Fruit fly (Drosophila melanogaster) whole organism, wandering third instar larva: ENCODE data around the gene CG13876.

Experiments
- Abd-B ChIP-seq: fragments of >200 bp; optimal IDR thresholded peaks from 2 replicates; lab custom pipeline; 2017; ENCODE audit warnings: missing biosample characterization, missing genetic modification characterization
- CG32264 ChIP-seq: fragments of 200-800 bp; sonication (Bioruptor generic); optimal IDR thresholded peaks from 2 replicates; lab custom pipeline; 2016; ENCODE audit warnings: missing biosample characterization, missing genetic modification characterization
- CG9705 ChIP-seq: fragments of 200-800 bp; sonication (Bioruptor generic); optimal IDR thresholded peaks from 2 replicates; lab custom pipeline; 2018; ENCODE audit warnings: missing biosample characterization, mild to moderate bottlenecking, missing genetic modification characterization
- CrebA ChIP-seq: fragments of 200-800 bp; sonication (Bioruptor generic); optimal IDR thresholded peaks from 2 replicates; lab custom pipeline; 2016; ENCODE audit warnings: missing biosample characterization, mild to moderate bottlenecking, missing genetic modification characterization, borderline replicate concordance
- Dfd ChIP-seq: fragments of >200 bp; optimal IDR thresholded peaks from 2 replicates; lab custom pipeline; 2017; ENCODE audit warnings: missing biosample characterization, missing genetic modification characterization
- Dif ChIP-seq: fragments of 200-275, 200-300 bp; sonication (Bioruptor generic); optimal IDR thresholded peaks from 2 replicates; lab custom pipeline; 2018; ENCODE audit warnings: missing biosample characterization, missing genetic modification characterization; ENCODE audit not compliant: partially characterized antibody
- GATAd ChIP-seq: sonication (Bioruptor generic); optimal IDR thresholded peaks from 2 replicates; lab custom pipeline; 2016; ENCODE audit warnings: missing biosample characterization, missing genetic modification characterization
- HLH106 ChIP-seq: fragments of 200-800 bp; optimal IDR thresholded peaks from 3 replicates; lab custom pipeline; 2019; ENCODE audit warnings: missing biosample characterization, mild to moderate bottlenecking, missing genetic modification characterization, moderate library complexity
- Hnf4 ChIP-seq: fragments of 200-800 bp; sonication (Bioruptor generic); optimal IDR thresholded peaks from 2 replicates; lab custom pipeline; 2016; ENCODE audit warnings: missing biosample characterization, mild to moderate bottlenecking, missing genetic modification characterization
- Hr78 ChIP-seq: fragments of >200 bp; optimal IDR thresholded peaks from 2 replicates; lab custom pipeline; 2017; ENCODE audit warnings: missing biosample characterization, missing genetic modification characterization
- Hr83 ChIP-seq: fragments of 200-300 bp; sonication (Bioruptor generic); optimal IDR thresholded peaks from 2 replicates; lab custom pipeline; 2016; ENCODE audit warnings: missing biosample characterization, mild to moderate bottlenecking, missing genetic modification characterization, moderate library complexity; ENCODE audit not compliant: poor library complexity, severe bottlenecking
- Jra ChIP-seq: sonication (Bioruptor generic); optimal IDR thresholded peaks from 2 replicates; lab custom pipeline; 2016; ENCODE audit warnings: missing biosample characterization, missing genetic modification characterization
- Mio ChIP-seq: sonication (Bioruptor generic); optimal IDR thresholded peaks from 2 replicates; lab custom pipeline; 2016; ENCODE audit warnings: missing biosample characterization, missing genetic modification characterization
- Myc ChIP-seq: fragments of >200 bp; optimal IDR thresholded peaks from 2 replicates; lab custom pipeline; 2017
- N ChIP-seq: fragments of >200 bp; optimal IDR thresholded peaks from 2 replicates; lab custom pipeline; 2018; ENCODE audit warnings: missing biosample characterization, missing external identifiers, missing genetic modification characterization
- OdsH ChIP-seq: fragments of 200-800 bp; sonication (Bioruptor generic); optimal IDR thresholded peaks from 2 replicates; lab custom pipeline; 2016; ENCODE audit warnings: missing biosample characterization, mild to moderate bottlenecking, missing genetic modification characterization
- Rel ChIP-seq, 2 experiments: fragments of 200-800 bp; sonication (Bioruptor generic) in 1 of 2; optimal IDR thresholded peaks; 2 replicates in 1 of 2; 3 replicates in 1 of 2; lab custom pipeline; 2016 to 2019; ENCODE audit warnings: mild to moderate bottlenecking in 2 of 2, missing biosample characterization in 2 of 2, missing genetic modification characterization in 2 of 2, moderate library complexity in 1 of 2
- Sp1 ChIP-seq: fragments of 200-800 bp; sonication (Bioruptor generic); optimal IDR thresholded peaks from 3 replicates; lab custom pipeline; 2019; ENCODE audit warnings: missing biosample characterization, mild to moderate bottlenecking, missing genetic modification characterization, moderate library complexity
- Vsx2 ChIP-seq: fragments of 200-300, 225-300 bp; sonication (Bioruptor generic); optimal IDR thresholded peaks from 2 replicates; lab custom pipeline; 2018; ENCODE audit warnings: missing biosample characterization, missing genetic modification characterization; ENCODE audit not compliant: partially characterized antibody
- br ChIP-seq: fragments of 200-800 bp; sonication (Bioruptor generic); optimal IDR thresholded peaks from 2 replicates; lab custom pipeline; 2016; ENCODE audit warnings: missing biosample characterization, missing genetic modification characterization
- brk ChIP-seq: fragments of 200-800 bp; sonication (Bioruptor generic); optimal IDR thresholded peaks from 2 replicates; lab custom pipeline; 2016; ENCODE audit warnings: missing biosample characterization, mild to moderate bottlenecking, missing genetic modification characterization
- dl ChIP-seq, 2 experiments: fragments of 175-275, 200-275 bp in 1 of 2; fragments of 200-275 bp in 1 of 2; sonication (Bioruptor generic); optimal IDR thresholded peaks; lab custom pipeline; 2018; ENCODE audit warnings: mild to moderate bottlenecking in 2 of 2, missing biosample characterization in 2 of 2, missing genetic modification characterization in 2 of 2, moderate library complexity in 2 of 2; ENCODE audit not compliant: partially characterized antibody in 2 of 2, insufficient read depth in 1 of 2
- dmrt93B ChIP-seq: fragments of 200-800 bp; sonication (Bioruptor generic); optimal IDR thresholded peaks from 2 replicates; lab custom pipeline; 2018; ENCODE audit warnings: missing biosample characterization, mild to moderate bottlenecking, missing genetic modification characterization
- dsf ChIP-seq: sonication (Bioruptor generic); optimal IDR thresholded peaks from 2 replicates; lab custom pipeline; 2016; ENCODE audit warnings: missing biosample characterization, missing genetic modification characterization, borderline replicate concordance
- ey ChIP-seq: fragments of 200-800 bp; sonication (Bioruptor generic); optimal IDR thresholded peaks from 2 replicates; lab custom pipeline; 2016; ENCODE audit warnings: missing biosample characterization, missing genetic modification characterization
- foxo ChIP-seq, 2 experiments: fragments of 200-800 bp; sonication (Bioruptor generic); optimal IDR thresholded peaks; 2 replicates in 1 of 2; 3 replicates in 1 of 2; lab custom pipeline; 2016 to 2017; ENCODE audit warnings: missing biosample characterization in 2 of 2, missing genetic modification characterization in 2 of 2
- fru ChIP-seq: fragments of 200-800 bp; sonication (Bioruptor generic); optimal IDR thresholded peaks from 3 replicates; lab custom pipeline; 2016; ENCODE audit warnings: missing biosample characterization, mild to moderate bottlenecking, missing genetic modification characterization
- h ChIP-seq: fragments of 200-800 bp; sonication (Bioruptor generic); optimal IDR thresholded peaks from 3 replicates; lab custom pipeline; 2016; ENCODE audit warnings: missing biosample characterization, mild to moderate bottlenecking, missing genetic modification characterization
- jim ChIP-seq: fragments of 175-275, 200-325 bp; sonication (Bioruptor generic); optimal IDR thresholded peaks from 2 replicates; lab custom pipeline; 2016; ENCODE audit warnings: missing biosample characterization, mild to moderate bottlenecking, missing genetic modification characterization
- lola ChIP-seq: fragments of >200 bp; optimal IDR thresholded peaks from 2 replicates; lab custom pipeline; 2017; ENCODE audit warnings: missing biosample characterization, missing genetic modification characterization
- pan ChIP-seq: fragments of >200 bp; optimal IDR thresholded peaks from 2 replicates; lab custom pipeline; 2017
- psq ChIP-seq: fragments of 200-800 bp; sonication (Bioruptor generic); optimal IDR thresholded peaks from 3 replicates; lab custom pipeline; 2017; ENCODE audit warnings: missing biosample characterization, mild to moderate bottlenecking, missing genetic modification characterization, moderate library complexity
- rgr ChIP-seq: fragments of 200-800 bp; sonication (Bioruptor generic); optimal IDR thresholded peaks from 3 replicates; lab custom pipeline; 2016; ENCODE audit warnings: missing biosample characterization, mild to moderate bottlenecking, missing genetic modification characterization
- sage ChIP-seq: fragments of 200-800 bp; sonication (Bioruptor generic); optimal IDR thresholded peaks from 2 replicates; lab custom pipeline; 2016; ENCODE audit warnings: missing biosample characterization, mild to moderate bottlenecking, missing genetic modification characterization
- sv ChIP-seq: fragments of 200-800 bp; sonication (Bioruptor generic); optimal IDR thresholded peaks from 3 replicates; lab custom pipeline; 2016; ENCODE audit warnings: missing biosample characterization, missing genetic modification characterization
- tai ChIP-seq: sonication (Bioruptor generic); optimal IDR thresholded peaks from 2 replicates; lab custom pipeline; 2016; ENCODE audit warnings: missing biosample characterization, missing genetic modification characterization
- usp ChIP-seq: fragments of >200 bp; optimal IDR thresholded peaks from 2 replicates; lab custom pipeline; 2017; ENCODE audit warnings: missing biosample characterization, missing genetic modification characterization
- woc ChIP-seq: sonication (Bioruptor generic); optimal IDR thresholded peaks from 2 replicates; lab custom pipeline; 2016; ENCODE audit warnings: missing biosample characterization, mild to moderate bottlenecking, missing genetic modification characterization

CG13876 gene

DNA sequence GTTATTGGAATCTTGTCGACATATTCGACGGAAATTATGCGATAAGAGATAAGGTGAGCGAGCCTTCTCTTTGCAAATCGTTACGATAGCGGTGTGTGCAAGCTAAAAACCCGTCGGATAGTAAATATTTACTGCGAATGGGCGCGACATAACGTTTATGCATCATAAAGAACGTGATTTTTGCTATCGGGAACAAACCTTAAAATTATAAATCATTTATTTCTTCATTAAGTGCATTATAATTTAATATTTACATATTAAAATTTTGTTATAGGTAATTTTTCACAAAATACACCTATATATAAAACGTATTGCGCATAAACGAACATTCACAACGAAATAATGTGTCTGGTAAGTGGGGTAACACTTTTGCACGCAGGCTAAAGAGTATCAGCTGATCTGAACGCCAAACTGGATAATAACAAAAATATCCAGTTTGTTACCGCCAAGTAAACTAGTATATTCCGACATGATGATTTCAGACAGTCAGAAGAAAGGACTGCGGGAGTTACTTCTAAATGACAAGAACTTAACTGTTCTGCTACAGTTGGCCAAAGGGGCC is at the start of gene CG13876, which contains the start of gene Gk1:
Gene CG13876 (plus strand): TSS at position 412 of the 562 bp plus-strand sequence.
Gene Gk1 (minus strand): TSS at position 122 of the 562 bp plus-strand sequence.
- TF ChIP-seq dl (GFP tag; optimal IDR thresholded peaks at IDR 0.05; lab: Kevin White, UChicago; ENCODE audit: insufficient read depth in 1 of 2, partially characterized antibody in 2 of 2) (no peak), tai (GFP tag; lab: Kevin White, UChicago) (no peak), CG32264 (GFP tag; lab: Kevin White, UChicago) (peak; percentile 52), Jra (GFP tag; lab: Kevin White, UChicago) (peak; percentile 77), dsf (GFP tag; lab: Kevin White, UChicago) (peak; percentile 51), rgr (GFP tag; lab: Kevin White, UChicago) (peak; percentile 97), pan (lab: Kevin White, UChicago) (no peak), Rel (GFP tag; optimal IDR thresholded peaks at IDR 0.05; lab: Kevin White, UChicago) (peak; percentile 76), Rel (tag; optimal IDR thresholded peaks at IDR 0.05; lab: Kevin White, UChicago) (peak; percentile 90), Sp1 (GFP tag; lab: Kevin White, UChicago) (peak; percentile 98), CrebA (no peak), ey (GFP tag; lab: Kevin White, UChicago) (peak; percentile 84), N (no peak), sage (GFP tag; lab: Kevin White, UChicago) (no peak), h (GFP tag; lab: Kevin White, UChicago) (peak; percentile 94), Dfd (GFP tag; lab: Kevin White, UChicago) (no peak), HLH106 (peak; percentile 98), CG9705 (peak; percentile 94), usp (GFP tag; lab: Kevin White, UChicago) (no peak), br (GFP tag; lab: Kevin White, UChicago) (no peak), jim (GFP tag; lab: Kevin White, UChicago) (no peak), Abd-B (no peak), dmrt93B (GFP tag; lab: Kevin White, UChicago) (no peak), brk (GFP tag; lab: Kevin White, UChicago) (no peak), Myc (peak; percentile 6), Hr78 (GFP tag; lab: Kevin White, UChicago) (no peak), GATAd (GFP tag; lab: Kevin White, UChicago) (no peak), OdsH (peak; percentile 96), woc (GFP tag; lab: Kevin White, UChicago) (no peak), Mio (GFP tag; lab: Kevin White, UChicago) (no peak), foxo (GFP tag; optimal IDR thresholded peaks at IDR 0.05; lab: Kevin White, UChicago) (peak in 1 of 2 experiments; percentile 97), sv (GFP tag; lab: Kevin White, UChicago) (peak; percentile 73), psq (GFP tag; lab: Kevin White, UChicago) (peak; percentile 91), Hnf4 (GFP tag; lab: Kevin White, UChicago) (peak; percentile 81), Vsx2 (no peak), lola (GFP tag; lab: Kevin White, UChicago) (no peak), fru (GFP tag; lab: Kevin White, UChicago) (peak; percentile 95), Dif (GFP tag; lab: Kevin White, UChicago) (no peak), Hr83 (GFP tag; lab: Kevin White, UChicago) (peak; percentile 21)

DNA sequence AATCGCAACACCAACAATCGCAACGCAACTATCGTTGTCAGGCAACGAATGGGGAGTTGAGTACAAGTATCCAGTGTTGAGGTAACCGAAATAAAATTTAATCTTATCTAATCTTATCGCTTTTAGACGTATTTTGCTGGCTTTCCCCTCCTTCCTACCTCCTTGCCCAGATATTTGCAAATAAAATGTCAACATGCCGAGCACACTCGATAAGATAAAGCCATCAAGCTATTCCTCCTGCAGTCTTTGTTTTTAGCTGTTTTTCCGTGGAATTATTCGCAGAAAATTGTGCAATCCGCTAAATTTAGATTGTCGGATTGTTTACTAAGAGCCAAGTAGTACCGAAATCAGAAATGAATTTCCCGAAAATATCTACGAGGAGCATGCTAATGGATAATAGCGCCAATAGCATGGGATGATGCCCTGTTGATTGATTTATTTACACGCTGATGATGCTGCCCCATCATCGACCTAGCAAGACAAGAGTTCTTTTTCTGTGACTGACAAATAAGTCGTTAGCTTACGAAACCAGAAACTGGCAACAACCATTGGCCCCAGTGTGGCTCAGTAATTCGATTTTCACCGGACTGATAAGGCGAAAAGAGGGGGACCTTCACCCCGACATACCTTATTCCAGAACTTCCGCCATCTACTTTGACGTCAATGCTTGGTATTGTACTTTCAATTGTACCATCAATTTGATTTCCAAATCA is 49.2 kb upstream of the CG13876 start:
- TF ChIP-seq foxo (GFP tag; optimal IDR thresholded peaks at IDR 0.05; lab: Kevin White, UChicago), result peak in 1 of 2 experiments; percentile 35
- TF ChIP-seq jim (GFP tag; lab: Kevin White, UChicago), result no peak
- no peak for TF ChIP-seq dl (GFP tag; optimal IDR thresholded peaks at IDR 0.05; lab: Kevin White, UChicago; ENCODE audit: insufficient read depth in 1 of 2, partially characterized antibody in 2 of 2)
- no peak for TF ChIP-seq GATAd (GFP tag; lab: Kevin White, UChicago)
- TF ChIP-seq Hnf4 (GFP tag; lab: Kevin White, UChicago), result peak; percentile 35
- peak; percentile 6 for TF ChIP-seq br (GFP tag; lab: Kevin White, UChicago)
- no peak for TF ChIP-seq HLH106
- no peak for TF ChIP-seq ey (GFP tag; lab: Kevin White, UChicago)
- TF ChIP-seq N, result no peak
- no peak for TF ChIP-seq dmrt93B (GFP tag; lab: Kevin White, UChicago)
- TF ChIP-seq rgr (GFP tag; lab: Kevin White, UChicago), result peak; percentile 17
- no peak for TF ChIP-seq tai (GFP tag; lab: Kevin White, UChicago)
- no peak for TF ChIP-seq Sp1 (GFP tag; lab: Kevin White, UChicago)
- TF ChIP-seq usp (GFP tag; lab: Kevin White, UChicago), result no peak
- no peak for TF ChIP-seq Rel (GFP tag; optimal IDR thresholded peaks at IDR 0.05; lab: Kevin White, UChicago)
- peak; percentile 56 for TF ChIP-seq Rel (tag; optimal IDR thresholded peaks at IDR 0.05; lab: Kevin White, UChicago)
- TF ChIP-seq sv (GFP tag; lab: Kevin White, UChicago), result no peak
- no peak for TF ChIP-seq Myc
- TF ChIP-seq pan (lab: Kevin White, UChicago), result no peak
- TF ChIP-seq psq (GFP tag; lab: Kevin White, UChicago), result peak; percentile 6
- TF ChIP-seq dsf (GFP tag; lab: Kevin White, UChicago), result no peak
- TF ChIP-seq OdsH, result peak; percentile 32
- TF ChIP-seq fru (GFP tag; lab: Kevin White, UChicago), result peak; percentile 27
- TF ChIP-seq h (GFP tag; lab: Kevin White, UChicago), result peak; percentile 59
- TF ChIP-seq Vsx2, result peak; percentile 4
- no peak for TF ChIP-seq Hr83 (GFP tag; lab: Kevin White, UChicago)
- TF ChIP-seq Mio (GFP tag; lab: Kevin White, UChicago), result no peak
- TF ChIP-seq Dif (GFP tag; lab: Kevin White, UChicago), result no peak
- no peak for TF ChIP-seq Abd-B
- peak; percentile 9 for TF ChIP-seq Jra (GFP tag; lab: Kevin White, UChicago)
- no peak for TF ChIP-seq lola (GFP tag; lab: Kevin White, UChicago)
- TF ChIP-seq brk (GFP tag; lab: Kevin White, UChicago), result peak; percentile 39
- no peak for TF ChIP-seq sage (GFP tag; lab: Kevin White, UChicago)
- TF ChIP-seq CrebA, result no peak
